Fruit fly (Drosophila melanogaster): Measurements from ENCODE around the gene CG7294.

Gene CG7294

dm6 chr2L:10647720-10648349 lies 41.2 kb downstream of the CG7294 start:
- TF ChIP-seq Myc (optimal IDR thresholded peaks at IDR 0.05) (no peak), br (GFP tag; optimal IDR thresholded peaks at IDR 0.05) (no peak), Hr78 (GFP tag; optimal IDR thresholded peaks at IDR 0.05) (no peak), brk (GFP tag; optimal IDR thresholded peaks at IDR 0.05) (no peak), lola (GFP tag; optimal IDR thresholded peaks at IDR 0.05) (no peak), woc (GFP tag; optimal IDR thresholded peaks at IDR 0.05) (no peak), Mio (GFP tag; optimal IDR thresholded peaks at IDR 0.05) (no peak)

dm6 chr2L:10646726-10647125 lies 42.3 kb downstream of the CG7294 start:
- TF ChIP-seq lola (GFP tag; optimal IDR thresholded peaks at IDR 0.05) (no peak), Sp1 (GFP tag; optimal IDR thresholded peaks at IDR 0.05) (no peak), Hr78 (GFP tag; optimal IDR thresholded peaks at IDR 0.05) (no peak), tai (GFP tag; optimal IDR thresholded peaks at IDR 0.05) (no peak), Abd-B (GFP tag; optimal IDR thresholded peaks at IDR 0.05) (no peak), jim (GFP tag; optimal IDR thresholded peaks at IDR 0.05) (no peak), pan (optimal IDR thresholded peaks at IDR 0.05) (no peak), CG32264 (GFP tag; optimal IDR thresholded peaks at IDR 0.05) (no peak), dmrt93B (GFP tag; optimal IDR thresholded peaks at IDR 0.05) (no peak), Rel (GFP tag; optimal IDR thresholded peaks at IDR 0.05) (no peak), Rel (tag; optimal IDR thresholded peaks at IDR 0.05) (no peak), woc (GFP tag; optimal IDR thresholded peaks at IDR 0.05) (no peak), GATAd (GFP tag; optimal IDR thresholded peaks at IDR 0.05) (no peak), Dfd (GFP tag; optimal IDR thresholded peaks at IDR 0.05) (no peak)

- TF ChIP-seq Sp1 (GFP tag; optimal IDR thresholded peaks at IDR 0.05) (no peak), dsf (GFP tag; optimal IDR thresholded peaks at IDR 0.05; ENCODE audit: borderline replicate concordance) (no peak)
Observed at dm6 chr2L:10646115-10646514, 43.0 kb downstream of the CG7294 start, which contains the start of gene CG17097. CG17097 (plus strand) TSS chr2L:10646415.

DNA sequence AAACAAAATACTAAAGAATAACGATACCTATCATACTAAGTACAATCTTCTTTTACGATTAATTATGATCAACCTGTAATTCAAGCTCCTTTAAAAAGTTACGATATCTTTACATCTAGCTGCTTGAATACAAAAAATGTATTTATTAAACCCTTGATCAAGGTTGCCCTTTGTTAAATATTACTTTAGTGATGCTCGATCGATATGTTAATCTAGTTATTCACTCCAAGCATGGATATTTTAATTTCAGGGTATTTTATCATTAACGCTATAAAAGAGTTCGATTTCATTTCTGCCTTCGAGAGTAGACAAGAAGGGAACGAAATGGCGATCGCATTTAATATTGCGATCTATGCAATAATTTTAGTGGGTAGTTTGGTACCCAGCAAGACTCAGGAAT lies 45.4 kb downstream of the CG7294 start, which contains the start of gene CG18284:
CG18284 (plus strand) TSS at position 301 of the 400 bp plus-strand sequence.
- no peak for TF ChIP-seq Abd-B (GFP tag; optimal IDR thresholded peaks at IDR 0.05)
- no peak for TF ChIP-seq Vsx2 (GFP tag; optimal IDR thresholded peaks at IDR 0.05; ENCODE audit: partially characterized antibody)
- TF ChIP-seq sv (GFP tag; optimal IDR thresholded peaks at IDR 0.05): no peak
- no peak for TF ChIP-seq foxo (GFP tag; optimal IDR thresholded peaks at IDR 0.05)
- no peak for TF ChIP-seq HLH106 (tag; optimal IDR thresholded peaks at IDR 0.05)

DNA sequence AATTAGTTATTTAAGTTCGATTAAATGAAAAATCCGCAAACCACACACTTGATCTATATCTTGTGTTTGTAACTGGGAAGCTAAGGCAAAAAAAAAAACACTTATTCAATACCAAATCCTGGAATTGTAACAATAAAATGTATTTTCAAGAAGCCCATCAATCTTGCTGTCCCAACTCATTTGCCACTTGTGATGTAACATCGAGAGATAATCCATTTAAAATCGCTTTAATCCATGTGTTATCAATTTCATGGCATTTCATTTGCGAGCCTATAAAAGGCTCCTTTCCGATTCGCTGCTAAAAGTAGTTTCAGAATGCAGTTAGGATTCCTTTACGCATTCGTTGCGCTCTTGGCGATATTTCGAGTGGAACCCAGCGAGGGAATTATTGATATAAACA lies 49.4 kb downstream of the CG7294 start, which contains the start of gene CG31872:
CG31872 (plus strand) TSS at position 301 of the 400 bp plus-strand sequence.
- TF ChIP-seq Hnf4 (GFP tag; optimal IDR thresholded peaks at IDR 0.05): no peak
- no peak for TF ChIP-seq psq (GFP tag; optimal IDR thresholded peaks at IDR 0.05)
- TF ChIP-seq tai (GFP tag; optimal IDR thresholded peaks at IDR 0.05): no peak
- no peak for TF ChIP-seq CrebA (GFP tag; optimal IDR thresholded peaks at IDR 0.05; ENCODE audit: borderline replicate concordance)
- TF ChIP-seq rgr (GFP tag; optimal IDR thresholded peaks at IDR 0.05): no peak
- no peak for TF ChIP-seq HLH106 (tag; optimal IDR thresholded peaks at IDR 0.05)
- TF ChIP-seq dmrt93B (GFP tag; optimal IDR thresholded peaks at IDR 0.05): no peak

Data from whole organism, wandering third instar larva.